Worm (Caenorhabditis elegans) whole organism, early embryonic: ENCODE results near the gene hda-10.

Experiments used
- ama-1 ChIP-seq: fragments of 150-350 bp; optimal IDR thresholded peaks from 2 replicates; lab custom pipeline; 2014
- hmbx-1 ChIP-seq: sonication (generic microtip); optimal IDR thresholded peaks from 2 replicates; lab custom pipeline; 2016; ENCODE audit warnings: mild to moderate bottlenecking, missing genetic modification characterization, missing compliant biosample characterization
- hmg-4 ChIP-seq: fragments of 200-800 bp; sonication (Bioruptor generic); optimal IDR thresholded peaks from 2 replicates; lab custom pipeline; 2018; ENCODE audit warnings: mild to moderate bottlenecking, missing genetic modification characterization, missing compliant biosample characterization

DNA sequence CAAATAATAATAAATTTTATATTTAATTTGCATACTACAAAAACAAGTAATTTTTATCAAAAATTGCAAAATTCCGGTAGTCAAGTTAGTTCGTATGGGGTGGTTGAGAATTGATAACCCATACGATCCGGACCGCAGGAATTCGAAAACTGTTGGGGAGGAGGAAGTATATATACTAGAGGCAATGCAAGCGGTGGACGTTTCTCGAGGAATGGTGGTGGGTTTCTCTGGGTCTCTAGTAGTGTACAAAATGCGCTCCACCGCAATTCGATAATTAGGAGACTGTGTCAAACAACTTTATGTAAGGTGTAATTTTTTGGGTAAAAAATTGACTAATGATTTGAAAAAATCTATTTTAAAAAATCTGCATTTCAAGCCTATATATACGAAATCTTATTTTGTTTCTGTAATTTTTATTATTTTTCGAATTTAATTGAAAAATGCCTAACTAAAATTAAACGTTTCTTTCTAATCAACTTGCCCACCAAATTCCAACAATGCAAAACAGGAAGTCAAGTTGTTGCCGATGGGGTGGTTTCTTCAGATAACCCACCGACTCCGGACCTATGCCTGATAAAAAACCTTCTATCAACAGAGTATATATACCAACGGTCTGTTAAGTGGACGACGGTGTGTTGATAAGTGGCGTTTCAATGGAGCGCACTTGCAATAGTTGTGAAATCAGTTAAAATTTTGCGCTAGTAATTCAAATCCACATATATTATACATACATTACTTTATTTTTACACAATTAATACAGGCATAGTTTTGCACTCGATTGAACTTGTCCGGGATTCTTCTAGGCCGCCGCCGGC is 47.9 kb upstream of the hda-10 start:
- TF ChIP-seq hmg-4 (GFP tag; lab: Kevin White, UChicago), result peak; percentile 91
- TF ChIP-seq ama-1 (lab: Kevin White, UChicago), result no peak
- TF ChIP-seq hmbx-1 (tag; lab: Kevin White, UChicago), result peak; percentile 30
